Fruit fly (Drosophila melanogaster): ENCODE measurements around the gene Psn.

dm6 chr3L:20425888-20426287, 6.4 kb upstream of the Psn start, which contains the start of gene CG5282:
- TF ChIP-seq insv (optimal IDR thresholded peaks at IDR 0.05) (no peak), Sin3A (optimal IDR thresholded peaks at IDR 0.05) (no peak), Myc (optimal IDR thresholded peaks at IDR 0.05) (no peak), psq (optimal IDR thresholded peaks at IDR 0.05) (no peak)
